Worm (Caenorhabditis elegans) whole organism, L4 larva: ENCODE measurements around the gene msp-77.

ENCODE experiments used
- ZK546.5 ChIP-seq, 2 experiments: sonication (generic microtip); optimal IDR thresholded peaks; 2 replicates each; lab custom pipeline; 2017; ENCODE audit warnings: missing biosample characterization in 2 of 2, missing genetic modification characterization in 2 of 2
- aha-1 ChIP-seq: fragments of 150-350 bp; peaks from one replicate; lab custom pipeline; 2014; ENCODE audit warnings: missing biosample characterization, missing genetic modification characterization
- ceh-28 ChIP-seq: fragments of 150-350 bp; optimal IDR thresholded peaks from 2 replicates; lab custom pipeline; 2014; ENCODE audit warnings: missing biosample characterization, missing genetic modification reagents, missing genetic modification characterization
- daf-19 ChIP-seq: fragments of 200-800 bp; sonication (Bioruptor generic); conservative IDR thresholded peaks from 2 replicates; pipeline ENCODE4 v1.3.6; 2022; ENCODE audit warnings: missing genetic modification characterization, missing compliant biosample characterization
- dve-1 ChIP-seq: sonication (generic microtip); optimal IDR thresholded peaks from 2 replicates; lab custom pipeline; 2017; ENCODE audit warnings: antibody characterized with exemption, mild to moderate bottlenecking, missing genetic modification characterization, missing compliant biosample characterization; ENCODE audit not compliant: insufficient read depth
- fkh-10 ChIP-seq: fragments of 150-350 bp; optimal IDR thresholded peaks from 2 replicates; lab custom pipeline; 2014; ENCODE audit warnings: missing biosample characterization, missing genetic modification reagents, missing genetic modification characterization
- lin-39 ChIP-seq: fragments of 150-350 bp; optimal IDR thresholded peaks from 2 replicates; lab custom pipeline; 2014; ENCODE audit warnings: missing biosample characterization, missing genetic modification reagents, missing genetic modification characterization
- nhr-237 ChIP-seq: sonication (generic microtip); optimal IDR thresholded peaks from 2 replicates; lab custom pipeline; 2017; ENCODE audit warnings: missing biosample characterization, missing genetic modification characterization
- pha-4 ChIP-seq, 2 experiments: fragments of 150-350 bp in 1 of 2; fragments of 200-800 bp in 1 of 2; sonication (Bioruptor generic) in 1 of 2; IDR thresholded peaks in 1 of 2; optimal IDR thresholded peaks in 1 of 2; 2 replicates each; pipeline versions ENCODE4 v1.3.6 to Lab custom; 2014 to 2022; ENCODE audit warnings: missing genetic modification characterization in 2 of 2, missing genetic modification reagents in 2 of 2, missing biosample characterization in 1 of 2, missing compliant biosample characterization in 1 of 2
- pqm-1 ChIP-seq: sonication (generic microtip); optimal IDR thresholded peaks from 2 replicates; lab custom pipeline; 2017; ENCODE audit warnings: missing biosample characterization, missing genetic modification characterization
- skn-1 ChIP-seq: fragments of 150-350 bp; optimal IDR thresholded peaks from 2 replicates; lab custom pipeline; 2014; ENCODE audit warnings: missing biosample characterization, missing genetic modification characterization
- unc-130 ChIP-seq: sonication (generic microtip); optimal IDR thresholded peaks from 2 replicates; lab custom pipeline; 2016; ENCODE audit warnings: missing genetic modification reagents, missing genetic modification characterization, missing compliant biosample characterization
- zag-1 ChIP-seq: fragments of 150-350 bp; optimal IDR thresholded peaks from 2 replicates; lab custom pipeline; 2014; ENCODE audit warnings: missing biosample characterization, missing genetic modification characterization

DNA sequence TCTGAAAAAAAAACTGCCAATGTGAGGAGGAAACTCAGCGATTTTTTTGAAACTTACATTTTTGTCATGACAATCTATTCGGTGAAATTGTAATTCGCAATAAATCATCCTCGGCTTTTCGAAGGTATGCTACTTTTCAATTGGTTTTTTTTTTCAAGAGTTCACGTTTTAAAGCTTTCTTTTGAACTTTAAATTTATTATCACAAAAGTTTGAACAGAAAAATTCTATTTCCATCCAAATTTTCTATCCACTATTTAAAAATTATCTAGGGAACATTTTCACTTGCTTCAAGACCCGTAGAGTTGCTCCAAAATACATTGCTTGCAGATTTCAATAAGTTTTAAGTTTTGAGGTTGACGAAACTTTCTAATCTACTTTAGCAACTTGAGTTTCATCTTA lies 47.9 kb upstream of the msp-77 start, which contains the start of gene K07F5.6:
- no peak for TF ChIP-seq zag-1
- no peak for TF ChIP-seq skn-1 (tag; lab: Kevin White, UChicago)
- no peak for TF ChIP-seq pha-4 (GFP tag; IDR thresholded peaks at IDR 0.05; lab: Robert Waterston, UW)
- no peak for TF ChIP-seq pha-4 (tag; optimal IDR thresholded peaks at IDR 0.05; lab: Kevin White, UChicago)
- no peak for TF ChIP-seq ZK546.5 (tag; optimal IDR thresholded peaks at IDR 0.05; lab: Kevin White, UChicago)
- no peak for TF ChIP-seq unc-130
- TF ChIP-seq lin-39 (tag; lab: Kevin White, UChicago), result no peak
- no peak for TF ChIP-seq ceh-28 (tag; lab: Kevin White, UChicago)
- no peak for TF ChIP-seq aha-1 (tag; lab: Kevin White, UChicago)
- TF ChIP-seq nhr-237 (tag; lab: Kevin White, UChicago), result no peak
- TF ChIP-seq fkh-10 (GFP tag; lab: Kevin White, UChicago), result no peak
- TF ChIP-seq daf-19 (GFP tag; lab: Robert Waterston, UW), result no peak
- TF ChIP-seq pqm-1 (tag; lab: Kevin White, UChicago), result no peak
- TF ChIP-seq dve-1 (tag; lab: Kevin White, UChicago), result no peak
